Worm (Caenorhabditis elegans): ENCODE data around the gene T01G5.6.
"Not testable (repeated sequence)": the region's sequence is repeated elsewhere in the genome, so short reads cannot be mapped to it uniquely, and the experiment has no call there.

The T01G5.6 gene

ce11 chrV:15133812-15134211, 19.9 kb upstream of the T01G5.6 start:
- TF ChIP-seq elt-1 (tag; optimal IDR thresholded peaks at IDR 0.05; ENCODE audit: borderline replicate concordance, insufficient read depth): no peak
- TF ChIP-seq cnd-1 (tag; optimal IDR thresholded peaks at IDR 0.05): no peak
- no peak for TF ChIP-seq hlh-1 (tag; optimal IDR thresholded peaks at IDR 0.05)
- no peak for TF ChIP-seq nhr-237 (tag; optimal IDR thresholded peaks at IDR 0.05)
- no peak for TF ChIP-seq lin-13 (tag; optimal IDR thresholded peaks at IDR 0.05)
- TF ChIP-seq ceh-43 (GFP tag; optimal IDR thresholded peaks at IDR 0.05): no peak
- no peak for TF ChIP-seq flh-1 (GFP tag; optimal IDR thresholded peaks at IDR 0.05)
- TF ChIP-seq ham-2 (GFP tag; optimal IDR thresholded peaks at IDR 0.05): no peak
- no peak for TF ChIP-seq ceh-83 (GFP tag; optimal IDR thresholded peaks at IDR 0.05)
- no peak for TF ChIP-seq unc-39 (tag; optimal IDR thresholded peaks at IDR 0.05)
- no peak for TF ChIP-seq pha-4 (tag; optimal IDR thresholded peaks at IDR 0.05)
- TF ChIP-seq snpc-4 (tag; optimal IDR thresholded peaks at IDR 0.05): no peak
- TF ChIP-seq nhr-28 (tag; optimal IDR thresholded peaks at IDR 0.05): no peak
- no peak for TF ChIP-seq nhr-2 (tag; optimal IDR thresholded peaks at IDR 0.05)
- TF ChIP-seq drap-1 (GFP tag; optimal IDR thresholded peaks at IDR 0.05): no peak
- TF ChIP-seq nhr-12 (tag; optimal IDR thresholded peaks at IDR 0.05): no peak
- TF ChIP-seq sem-2 (GFP tag; optimal IDR thresholded peaks at IDR 0.05): no peak
- no peak for TF ChIP-seq zip-8 (tag; optimal IDR thresholded peaks at IDR 0.05)
- no peak for TF ChIP-seq tbx-8 (GFP tag; optimal IDR thresholded peaks at IDR 0.05)

- no peak for TF ChIP-seq mab-5 (tag; optimal IDR thresholded peaks at IDR 0.05)
- no peak for TF ChIP-seq elt-1 (tag; optimal IDR thresholded peaks at IDR 0.05; ENCODE audit: borderline replicate concordance, insufficient read depth)
- TF ChIP-seq cnd-1 (tag; optimal IDR thresholded peaks at IDR 0.05): no peak
- TF ChIP-seq elt-3 (tag; optimal IDR thresholded peaks at IDR 0.05): no peak
- no peak for TF ChIP-seq blmp-1 (tag; optimal IDR thresholded peaks at IDR 0.05)
- no peak for TF ChIP-seq flh-1 (GFP tag; optimal IDR thresholded peaks at IDR 0.05)
- no peak for TF ChIP-seq sem-2 (GFP tag; optimal IDR thresholded peaks at IDR 0.05)
- no peak for TF ChIP-seq nhr-28 (tag; optimal IDR thresholded peaks at IDR 0.05)
- TF ChIP-seq hlh-1 (tag; optimal IDR thresholded peaks at IDR 0.05): no peak
- no peak for TF ChIP-seq ceh-39 (tag; optimal IDR thresholded peaks at IDR 0.05)
Measured at ce11 chrV:15132423-15132822, 18.5 kb upstream of the T01G5.6 start, which contains the start of gene str-171. Gene str-171 (minus strand): TSS chrV:15132523.

ce11 chrV:15127955-15128354, 14.1 kb upstream of the T01G5.6 start, which contains the start of gene srr-7:
Gene srr-7 (plus strand): TSS chrV:15128255.
- TF ChIP-seq blmp-1 (tag; optimal IDR thresholded peaks at IDR 0.05) (no peak), elt-3 (tag; optimal IDR thresholded peaks at IDR 0.05) (no peak)

- TF ChIP-seq lin-32 (GFP tag; optimal IDR thresholded peaks at IDR 0.05) (no peak), pha-4 (tag; optimal IDR thresholded peaks at IDR 0.05) (no peak), nhr-237 (tag; optimal IDR thresholded peaks at IDR 0.05) (no peak), ces-1 (GFP tag; optimal IDR thresholded peaks at IDR 0.05) (no peak), elt-3 (tag; optimal IDR thresholded peaks at IDR 0.05) (no peak), bed-3 (GFP tag; optimal IDR thresholded peaks at IDR 0.05) (no peak), nhr-28 (tag; optimal IDR thresholded peaks at IDR 0.05) (no peak), lsy-2 (tag; optimal IDR thresholded peaks at IDR 0.05) (no peak), tbx-8 (GFP tag; optimal IDR thresholded peaks at IDR 0.05) (no peak), mep-1 (tag; optimal IDR thresholded peaks at IDR 0.05) (no peak), unc-120 (tag; optimal IDR thresholded peaks at IDR 0.05; ENCODE audit: poor library complexity, severe bottlenecking) (no peak), blmp-1 (tag; optimal IDR thresholded peaks at IDR 0.05) (no peak), elt-1 (tag; optimal IDR thresholded peaks at IDR 0.05; ENCODE audit: borderline replicate concordance, insufficient read depth) (no peak), nhr-2 (tag; optimal IDR thresholded peaks at IDR 0.05) (no peak), sptf-1 (tag; optimal IDR thresholded peaks at IDR 0.05) (no peak), ceh-43 (GFP tag; optimal IDR thresholded peaks at IDR 0.05) (no peak), drap-1 (GFP tag; optimal IDR thresholded peaks at IDR 0.05) (no peak), flh-1 (GFP tag; optimal IDR thresholded peaks at IDR 0.05) (no peak), sem-2 (GFP tag; optimal IDR thresholded peaks at IDR 0.05) (no peak), M03D4.4 (tag; optimal IDR thresholded peaks at IDR 0.05) (no peak)
Measured at ce11 chrV:15127413-15127812, 13.5 kb upstream of the T01G5.6 start, which contains the start of gene srj-27. Gene srj-27 (minus strand): TSS chrV:15127513.

DNA sequence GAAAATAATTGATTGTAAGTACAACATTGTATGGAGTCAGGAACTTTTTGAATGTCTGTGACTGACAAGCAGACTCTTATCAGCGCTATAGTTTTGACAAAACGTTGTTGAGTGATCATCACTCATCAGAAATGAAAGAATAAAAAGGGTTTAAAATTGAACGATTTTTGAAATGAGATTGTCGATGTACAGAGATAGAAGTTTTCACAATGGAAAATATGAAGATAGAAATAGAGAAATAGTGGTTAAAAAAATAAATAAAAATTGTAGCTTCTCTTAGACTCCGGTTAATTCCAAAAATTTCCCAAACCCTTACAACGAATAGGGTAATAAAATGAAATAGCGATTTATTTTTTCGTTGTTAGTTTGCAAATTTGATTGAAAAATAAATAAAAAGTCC, 11.3 kb upstream of the T01G5.6 start, which contains the start of gene ugt-30:
ugt-30 (minus strand) TSS at position 101 of the 400 bp plus-strand sequence.
- TF ChIP-seq nhr-2, ztf-11, nhr-28 (tag; optimal IDR thresholded peaks at IDR 0.05): not testable (repeated sequence)
